Worm (Caenorhabditis elegans): ENCODE measurements around the gene T07E3.2.

T07E3.2 gene

DNA sequence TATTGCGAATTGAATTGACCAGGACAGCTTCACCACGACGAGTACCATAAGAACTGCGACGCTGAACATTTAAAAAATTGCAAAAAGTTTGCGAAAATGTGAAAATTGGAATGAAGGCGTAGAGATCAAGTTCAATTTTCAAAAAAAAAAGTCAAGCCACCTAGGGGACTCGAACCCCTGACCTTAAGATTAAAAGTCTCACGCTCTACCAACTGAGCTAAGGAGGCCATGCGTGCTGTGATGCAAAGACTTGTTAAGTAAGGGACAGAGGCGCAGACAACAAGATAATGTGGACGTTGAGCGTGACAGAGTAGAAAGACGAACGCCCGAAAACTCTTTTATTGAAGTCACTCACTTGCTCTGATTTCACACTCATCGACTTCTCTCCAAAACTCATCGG is 18.9 kb upstream of the T07E3.2 start (continued):
- no peak for TF ChIP-seq ceh-30 (tag; optimal IDR thresholded peaks at IDR 0.05)
- TF ChIP-seq sox-4 (tag; optimal IDR thresholded peaks at IDR 0.05), result peak; percentile 76
- peak; percentile 67 for TF ChIP-seq rnt-1 (tag; optimal IDR thresholded peaks at IDR 0.05)
- TF ChIP-seq pag-3 (tag; optimal IDR thresholded peaks at IDR 0.05; ENCODE audit: borderline replicate concordance), result no peak
- peak; percentile 58 for TF ChIP-seq T23F11.4 (GFP tag; optimal IDR thresholded peaks at IDR 0.05)
- TF ChIP-seq ceh-22 (tag; optimal IDR thresholded peaks at IDR 0.05), result no peak
- peak; percentile 52 for TF ChIP-seq K02D7.2 (tag; optimal IDR thresholded peaks at IDR 0.05)
- TF ChIP-seq pha-4 (tag; optimal IDR thresholded peaks at IDR 0.05), result no peak
- TF ChIP-seq Y22D7AL.16 (tag; optimal IDR thresholded peaks at IDR 0.05), result peak; percentile 54
- TF ChIP-seq K09A11.1 (tag; optimal IDR thresholded peaks at IDR 0.05; ENCODE audit: insufficient read depth), result peak; percentile 54
- TF ChIP-seq ceh-18 (tag; optimal IDR thresholded peaks at IDR 0.05), result peak; percentile 74
- no peak for TF ChIP-seq hlh-15 (tag; optimal IDR thresholded peaks at IDR 0.05)
- peak; percentile 36 for TF ChIP-seq ceh-19 (GFP tag; optimal IDR thresholded peaks at IDR 0.05)
- peak; percentile 75 for TF ChIP-seq madf-2 (tag; optimal IDR thresholded peaks at IDR 0.05)
- no peak for TF ChIP-seq pha-2 (tag; optimal IDR thresholded peaks at IDR 0.05)
- TF ChIP-seq elt-2 (tag; optimal IDR thresholded peaks at IDR 0.05), result peak; percentile 72
- peak; percentile 78 for TF ChIP-seq hlh-6 (tag; optimal IDR thresholded peaks at IDR 0.05)
- peak; percentile 61 for TF ChIP-seq ref-2 (tag; optimal IDR thresholded peaks at IDR 0.05)
- TF ChIP-seq ama-1 (optimal IDR thresholded peaks at IDR 0.05), result no peak
- TF ChIP-seq C08G9.2 (tag; optimal IDR thresholded peaks at IDR 0.05), result peak; percentile 52
- TF ChIP-seq dmd-4 (tag; optimal IDR thresholded peaks at IDR 0.05; ENCODE audit: borderline replicate concordance), result peak; percentile 57
- TF ChIP-seq elt-4 (tag; optimal IDR thresholded peaks at IDR 0.05), result no peak
- TF ChIP-seq C38D4.7 (GFP tag; optimal IDR thresholded peaks at IDR 0.05), result peak; percentile 69
- peak; percentile 72 for TF ChIP-seq ztf-16 (tag; optimal IDR thresholded peaks at IDR 0.05)
- TF ChIP-seq dve-1 (tag; optimal IDR thresholded peaks at IDR 0.05), result peak; percentile 47
- peak; percentile 58 for TF ChIP-seq ttx-3 (tag; optimal IDR thresholded peaks at IDR 0.05)
- TF ChIP-seq hlh-8 (tag; optimal IDR thresholded peaks at IDR 0.05), result peak; percentile 53
- TF ChIP-seq F13H6.1 (tag; optimal IDR thresholded peaks at IDR 0.05), result peak; percentile 33
- TF ChIP-seq eyg-1 (tag; optimal IDR thresholded peaks at IDR 0.05), result peak; percentile 50
- peak; percentile 79 for TF ChIP-seq nhr-232 (tag; optimal IDR thresholded peaks at IDR 0.05)
- peak; percentile 54 for TF ChIP-seq nfya-1 (tag; optimal IDR thresholded peaks at IDR 0.05)
- no peak for TF ChIP-seq pros-1 (tag; optimal IDR thresholded peaks at IDR 0.05)
- TF ChIP-seq unc-42 (tag; optimal IDR thresholded peaks at IDR 0.05), result peak; percentile 74
- TF ChIP-seq tbx-7 (tag; optimal IDR thresholded peaks at IDR 0.05), result no peak
- TF ChIP-seq pax-1 (tag; optimal IDR thresholded peaks at IDR 0.05), result no peak
- no peak for TF ChIP-seq fkh-10 (GFP tag; optimal IDR thresholded peaks at IDR 0.05)
- TF ChIP-seq hlh-13 (GFP tag; optimal IDR thresholded peaks at IDR 0.05), result no peak
- TF ChIP-seq mec-3 (tag; optimal IDR thresholded peaks at IDR 0.05; ENCODE audit: borderline replicate concordance), result no peak
- TF ChIP-seq ceh-48 (tag; optimal IDR thresholded peaks at IDR 0.05), result peak; percentile 60
- peak; percentile 41 for TF ChIP-seq fkh-6 (tag; optimal IDR thresholded peaks at IDR 0.05)
- TF ChIP-seq ceh-14 (tag; optimal IDR thresholded peaks at IDR 0.05), result peak; percentile 47
- TF ChIP-seq ceh-9 (tag; optimal IDR thresholded peaks at IDR 0.05), result peak; percentile 47
- TF ChIP-seq lin-11 (tag; optimal IDR thresholded peaks at IDR 0.05), result peak; percentile 63
- TF ChIP-seq ceh-6 (GFP tag; optimal IDR thresholded peaks at IDR 0.05), result peak; percentile 61
- TF ChIP-seq sdc-2 (tag; optimal IDR thresholded peaks at IDR 0.05), result peak; percentile 68
- peak; percentile 27 for TF ChIP-seq ceh-2 (tag; optimal IDR thresholded peaks at IDR 0.05)
- TF ChIP-seq unc-86 (tag; optimal IDR thresholded peaks at IDR 0.05), result peak; percentile 44
- peak; percentile 56 for TF ChIP-seq npax-4 (tag; optimal IDR thresholded peaks at IDR 0.05)
